Worm (Caenorhabditis elegans) whole organism, L3 larva: ENCODE results near the gene R04A9.3.

ENCODE experiments used
- R02D3.7 ChIP-seq: fragments of 150-350 bp; optimal IDR thresholded peaks from 2 replicates; lab custom pipeline; 2014; ENCODE audit warnings: missing biosample characterization, missing genetic modification characterization
- ama-1 ChIP-seq: fragments of 150-350 bp; optimal IDR thresholded peaks from 2 replicates; lab custom pipeline; 2018
- ceh-16 ChIP-seq: sonication (generic microtip); optimal IDR thresholded peaks from 2 replicates; lab custom pipeline; 2017; ENCODE audit warnings: missing biosample characterization, missing genetic modification characterization
- elt-1 ChIP-seq: fragments of 150-350 bp; optimal IDR thresholded peaks from 2 replicates; lab custom pipeline; 2014; ENCODE audit warnings: missing biosample characterization, missing genetic modification characterization
- elt-2 ChIP-seq: sonication (generic microtip); optimal IDR thresholded peaks from 2 replicates; lab custom pipeline; 2016; ENCODE audit warnings: missing genetic modification reagents, mild to moderate bottlenecking, missing genetic modification characterization, missing compliant biosample characterization
- elt-3 ChIP-seq, 3 experiments: fragments of 150-350 bp in 1 of 3; sonication (generic microtip) in 2 of 3; optimal IDR thresholded peaks; 2 replicates in 2 of 3; 4 replicates in 1 of 3; lab custom pipeline; 2014 to 2017; ENCODE audit warnings: missing biosample characterization in 3 of 3, missing genetic modification characterization in 3 of 3
- eor-1 ChIP-seq, 2 experiments: fragments of 150-350 bp; optimal IDR thresholded peaks; 2 replicates each; lab custom pipeline; 2014 to 2018; ENCODE audit warnings: missing biosample characterization in 2 of 2, missing genetic modification characterization in 2 of 2
- jun-1 ChIP-seq: fragments of 150-350 bp; optimal IDR thresholded peaks from 2 replicates; lab custom pipeline; 2014; ENCODE audit warnings: missing biosample characterization, missing genetic modification reagents, missing genetic modification characterization
- nfya-1 ChIP-seq: sonication (generic microtip); optimal IDR thresholded peaks from 2 replicates; lab custom pipeline; 2017; ENCODE audit warnings: missing genetic modification characterization, mild to moderate bottlenecking, missing compliant biosample characterization, antibody characterized with exemption, moderate library complexity; ENCODE audit not compliant: insufficient read depth
- nhr-25 ChIP-seq: sonication (generic microtip); optimal IDR thresholded peaks from 2 replicates; lab custom pipeline; 2017; ENCODE audit warnings: missing biosample characterization, missing genetic modification characterization
- nhr-28 ChIP-seq: fragments of 150-350 bp; optimal IDR thresholded peaks from 2 replicates; lab custom pipeline; 2014; ENCODE audit warnings: missing biosample characterization, missing genetic modification characterization
- skn-1 ChIP-seq: fragments of 150-350 bp; optimal IDR thresholded peaks from 2 replicates; lab custom pipeline; 2014; ENCODE audit warnings: missing biosample characterization, missing genetic modification characterization
- unc-62 ChIP-seq: fragments of 150-350 bp; sonication (generic microtip); optimal IDR thresholded peaks from 4 replicates; lab custom pipeline; 2014; ENCODE audit warnings: missing biosample characterization, missing genetic modification reagents, missing genetic modification characterization
- ztf-11 ChIP-seq: fragments of 150-350 bp; optimal IDR thresholded peaks from 2 replicates; lab custom pipeline; 2014; ENCODE audit warnings: missing biosample characterization, missing genetic modification characterization

DNA sequence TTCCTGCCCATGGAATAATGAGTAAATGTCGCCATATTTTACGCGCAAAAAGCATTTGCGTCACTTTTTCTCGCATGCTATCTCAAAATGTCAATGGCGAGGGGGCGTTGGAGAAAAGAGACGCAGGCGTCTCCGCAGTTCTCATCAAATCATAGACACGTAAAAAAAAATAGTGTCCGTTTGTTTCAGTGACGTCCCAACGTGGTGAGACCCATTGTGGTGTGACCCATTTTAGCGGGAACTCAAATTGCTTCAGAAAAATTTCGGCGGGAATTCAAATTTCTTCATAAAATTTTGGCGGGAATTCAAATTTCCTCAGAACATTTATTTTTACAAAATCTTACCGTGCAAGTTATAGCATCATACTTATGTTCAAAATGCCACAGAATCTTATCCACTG lies 36.6 kb downstream of the R04A9.3 start:
- TF ChIP-seq R02D3.7 = no peak
- no peak for TF ChIP-seq elt-3 (tag; optimal IDR thresholded peaks at IDR 0.05; lab: Kevin White, UChicago)
- no peak for TF ChIP-seq ama-1 (lab: Kevin White, UChicago)
- no peak for TF ChIP-seq nhr-25 (tag; lab: Kevin White, UChicago)
- no peak for TF ChIP-seq ztf-11 (tag; lab: Kevin White, UChicago)
- TF ChIP-seq nfya-1 (tag; lab: Kevin White, UChicago) = no peak
- no peak for TF ChIP-seq skn-1 (tag; lab: Kevin White, UChicago)
- TF ChIP-seq elt-1 (tag; lab: Kevin White, UChicago) = no peak
- TF ChIP-seq eor-1 (tag; optimal IDR thresholded peaks at IDR 0.05; lab: Kevin White, UChicago) = no peak
- no peak for TF ChIP-seq unc-62 (GFP tag; lab: Kevin White, UChicago)
- no peak for TF ChIP-seq nhr-28 (tag; lab: Kevin White, UChicago)
- TF ChIP-seq ceh-16 (tag; lab: Kevin White, UChicago) = no peak
- TF ChIP-seq elt-2 (tag; lab: Kevin White, UChicago) = peak; percentile 37
- no peak for TF ChIP-seq jun-1 (tag; lab: Kevin White, UChicago)
